Worm (Caenorhabditis elegans): ENCODE results near the gene sfxn-5.

- TF ChIP-seq M03D4.4 (tag; optimal IDR thresholded peaks at IDR 0.05) = no peak
- TF ChIP-seq blmp-1 (tag; optimal IDR thresholded peaks at IDR 0.05) = no peak
- TF ChIP-seq elt-3 (tag; optimal IDR thresholded peaks at IDR 0.05) = no peak
- no peak for TF ChIP-seq elt-1 (tag; optimal IDR thresholded peaks at IDR 0.05; ENCODE audit: borderline replicate concordance, insufficient read depth)
- no peak for TF ChIP-seq unc-62 (GFP tag; optimal IDR thresholded peaks at IDR 0.05)
- TF ChIP-seq unc-39 (tag; optimal IDR thresholded peaks at IDR 0.05) = no peak
- TF ChIP-seq nhr-237 (tag; optimal IDR thresholded peaks at IDR 0.05) = no peak
- TF ChIP-seq nhr-28 (tag; optimal IDR thresholded peaks at IDR 0.05) = no peak
- no peak for TF ChIP-seq ztf-11 (tag; optimal IDR thresholded peaks at IDR 0.05)
- no peak for TF ChIP-seq pha-4 (tag; optimal IDR thresholded peaks at IDR 0.05)
- no peak for TF ChIP-seq nhr-76 (tag; optimal IDR thresholded peaks at IDR 0.05)
- TF ChIP-seq nhr-12 (tag; optimal IDR thresholded peaks at IDR 0.05) = no peak
- TF ChIP-seq ces-1 (GFP tag; optimal IDR thresholded peaks at IDR 0.05) = no peak
Measured at ce11 chrII:8099212-8099784, 5.6 kb downstream of the sfxn-5 start.

All from whole organism, mixed stage, embryonic.